Fruit fly (Drosophila melanogaster): ENCODE measurements around the gene CG18641.

Gene CG18641

DNA sequence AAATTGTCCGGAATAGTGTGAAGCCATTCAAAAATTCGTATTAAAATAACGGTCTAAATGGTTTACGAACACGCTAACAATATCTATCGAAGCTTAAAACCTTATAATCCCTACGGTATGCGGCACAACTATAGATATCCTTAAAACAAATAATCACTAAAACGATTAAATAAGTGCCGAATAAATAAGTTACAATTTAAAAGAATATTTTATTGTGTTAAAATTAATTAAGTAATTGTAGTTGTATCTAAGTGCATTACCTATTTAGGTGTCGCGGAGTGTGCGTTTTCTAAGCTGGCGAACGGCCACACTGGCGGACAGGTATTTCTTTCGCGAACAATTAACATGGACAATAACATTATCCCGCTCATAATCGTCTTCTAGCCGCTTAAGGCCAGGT lies 34.3 kb downstream of the CG18641 start, which contains the start of gene Eogt (continued):
- peak; percentile 94 for TF ChIP-seq grau (tag; optimal IDR thresholded peaks at IDR 0.05)
- TF ChIP-seq CG11504 (tag; optimal IDR thresholded peaks at IDR 0.05), result peak; percentile 92
- 0 out of 3 replicates have a peak, but pooled peaks have one; percentile 1 for TF ChIP-seq CG6791 (GFP tag; IDR thresholded peaks at IDR 0.05; ENCODE audit: partially characterized antibody)
- no peak for TF ChIP-seq Tbp (GFP tag; optimal IDR thresholded peaks at IDR 0.05)
- TF ChIP-seq z (GFP tag; IDR thresholded peaks at IDR 0.05), result peak; percentile 74; the same call in 2 of the 3 replicates
- peak; percentile 98 for TF ChIP-seq Xrp1 (GFP tag; IDR thresholded peaks at IDR 0.05)
- no peak for TF ChIP-seq grn (GFP tag; optimal IDR thresholded peaks at IDR 0.05)
- no peak for TF ChIP-seq pfk (GFP tag; optimal IDR thresholded peaks at IDR 0.05)
- TF ChIP-seq CG17568 (GFP tag; optimal IDR thresholded peaks at IDR 0.05), result no peak
- TF ChIP-seq croc (GFP tag; conservative IDR thresholded peaks at IDR 0.05), result peak; percentile 97
- TF ChIP-seq phol (tag; optimal IDR thresholded peaks at IDR 0.05), result peak; percentile 94
- peak; percentile 95 for TF ChIP-seq sens-2 (GFP tag; IDR thresholded peaks at IDR 0.05)
- TF ChIP-seq CG1792 (GFP tag; optimal IDR thresholded peaks at IDR 0.05), result peak; percentile 27
- peak; percentile 46; the same call in 1 of the 2 replicates for TF ChIP-seq Dip2 (GFP tag; IDR thresholded peaks at IDR 0.05)
- no peak for TF ChIP-seq btn (GFP tag; optimal IDR thresholded peaks at IDR 0.05)
- TF ChIP-seq Dfd (GFP tag; optimal IDR thresholded peaks at IDR 0.05), result peak in 1 of 2 experiments; percentile 63
- peak; percentile 92 for TF ChIP-seq Hsf (GFP tag; optimal IDR thresholded peaks at IDR 0.05)
- peak; percentile 95 for TF ChIP-seq Ada2b (GFP tag; IDR thresholded peaks at IDR 0.05)
- peak; percentile 47 for TF ChIP-seq pzg (GFP tag; optimal IDR thresholded peaks at IDR 0.05)
- TF ChIP-seq NC2β (GFP tag; optimal IDR thresholded peaks at IDR 0.05), result peak; percentile 68
- peak; percentile 98 for TF ChIP-seq vvl (GFP tag; IDR thresholded peaks at IDR 0.05)
- TF ChIP-seq ftz-f1 (GFP tag; optimal IDR thresholded peaks at IDR 0.05), result no peak
- peak; percentile 99 for TF ChIP-seq CG17328 (GFP tag; IDR thresholded peaks at IDR 0.05)
- TF ChIP-seq HLH54F (GFP tag; optimal IDR thresholded peaks at IDR 0.05), result peak; percentile 67
- TF ChIP-seq Chrac-16 (GFP tag; optimal IDR thresholded peaks at IDR 0.05), result peak; percentile 93
- peak; percentile 69 for TF ChIP-seq Asciz (GFP tag; optimal IDR thresholded peaks at IDR 0.05)
- TF ChIP-seq CG14667 (GFP tag; IDR thresholded peaks at IDR 0.05), result peak; percentile 95
- peak; percentile 84 for TF ChIP-seq CG16779 (GFP tag; IDR thresholded peaks at IDR 0.05)
- TF ChIP-seq E2f2 (GFP tag; IDR thresholded peaks at IDR 0.05), result peak; percentile 79
- TF ChIP-seq CG7745 (tag; optimal IDR thresholded peaks at IDR 0.05), result no peak
- TF ChIP-seq Drgx (GFP tag; IDR thresholded peaks at IDR 0.05), result peak; percentile 94
- TF ChIP-seq Hand (GFP tag; optimal IDR thresholded peaks at IDR 0.05), result peak; percentile 64
- TF ChIP-seq CG9437 (GFP tag; optimal IDR thresholded peaks at IDR 0.05), result peak; percentile 84
- peak; percentile 97 for TF ChIP-seq CG32532 (GFP tag; IDR thresholded peaks at IDR 0.05)
- peak; percentile 95 for TF ChIP-seq CG16815 (GFP tag; optimal IDR thresholded peaks at IDR 0.05)
- TF ChIP-seq CG18262 (tag; optimal IDR thresholded peaks at IDR 0.05), result peak; percentile 93
- TF ChIP-seq chif (GFP tag; optimal IDR thresholded peaks at IDR 0.05), result peak; percentile 69 to 90
- TF ChIP-seq jing (GFP tag; optimal IDR thresholded peaks at IDR 0.05), result peak; percentile 86
- peak; percentile 63 for TF ChIP-seq CG13624 (GFP tag; optimal IDR thresholded peaks at IDR 0.05)
- TF ChIP-seq ato (GFP tag; IDR thresholded peaks at IDR 0.05; ENCODE audit: partially characterized antibody), result no peak
- peak; percentile 63 to 92 for TF ChIP-seq Hr51 (GFP tag; optimal IDR thresholded peaks at IDR 0.05)
- TF ChIP-seq tx (GFP tag; optimal IDR thresholded peaks at IDR 0.05), result peak; percentile 37
- TF ChIP-seq Hr78 (GFP tag; optimal IDR thresholded peaks at IDR 0.05), result no peak
- peak; percentile 97 for TF ChIP-seq CG8765 (GFP tag; IDR thresholded peaks at IDR 0.05)
- peak; percentile 86 for TF ChIP-seq CG18011 (GFP tag; optimal IDR thresholded peaks at IDR 0.05)
- peak; percentile 68 for TF ChIP-seq Elba2 (GFP tag; optimal IDR thresholded peaks at IDR 0.05)
- peak; percentile 91 for TF ChIP-seq CG15601 (tag; optimal IDR thresholded peaks at IDR 0.05)
- TF ChIP-seq CG10321 (GFP tag; IDR thresholded peaks at IDR 0.05), result peak; percentile 80
- TF ChIP-seq CG14860 (GFP tag; IDR thresholded peaks at IDR 0.05; ENCODE audit: partially characterized antibody), result no peak
- peak in 1 of 3 experiments; percentile 93 for TF ChIP-seq lola (GFP tag; optimal IDR thresholded peaks at IDR 0.05)

Data from whole organism, embryonic.